Worm (Caenorhabditis elegans) whole organism, L4 larva: ENCODE measurements around the gene srx-93.

Experiments used
- dpl-1 ChIP-seq: fragments of 150-350 bp; optimal IDR thresholded peaks from 2 replicates; lab custom pipeline; 2014; ENCODE audit warnings: missing biosample characterization, missing genetic modification reagents, missing genetic modification characterization
- fkh-10 ChIP-seq: fragments of 150-350 bp; optimal IDR thresholded peaks from 2 replicates; lab custom pipeline; 2014; ENCODE audit warnings: missing biosample characterization, missing genetic modification reagents, missing genetic modification characterization
- fos-1 ChIP-seq: fragments of 150-350 bp; optimal IDR thresholded peaks from 2 replicates; lab custom pipeline; 2014; ENCODE audit warnings: missing biosample characterization, missing genetic modification characterization
- hlh-30 ChIP-seq: sonication (generic microtip); optimal IDR thresholded peaks from 2 replicates; lab custom pipeline; 2017; ENCODE audit warnings: antibody characterized with exemption, mild to moderate bottlenecking, missing genetic modification characterization, missing compliant biosample characterization; ENCODE audit not compliant: insufficient read depth
- lsy-2 ChIP-seq, 2 experiments: fragments of 150-350 bp in 1 of 2; sonication (generic microtip) in 1 of 2; optimal IDR thresholded peaks; 2 replicates each; lab custom pipeline; 2014 to 2017; ENCODE audit warnings: missing biosample characterization in 2 of 2, missing genetic modification characterization in 2 of 2
- mdt-29 ChIP-seq: fragments of 200-800 bp; sonication (Bioruptor generic); IDR thresholded peaks from 2 replicates; pipeline ENCODE4 v1.3.6; 2022; ENCODE audit warnings: missing genetic modification reagents, missing genetic modification characterization, missing compliant biosample characterization
- nhr-48 ChIP-seq: sonication (generic microtip); optimal IDR thresholded peaks from 2 replicates; lab custom pipeline; 2016; ENCODE audit warnings: mild to moderate bottlenecking, missing genetic modification characterization, missing compliant biosample characterization
- nhr-76 ChIP-seq: fragments of 150-350 bp; optimal IDR thresholded peaks from 2 replicates; lab custom pipeline; 2014; ENCODE audit warnings: missing biosample characterization, missing genetic modification characterization
- unc-39 ChIP-seq: sonication (generic microtip); optimal IDR thresholded peaks from 2 replicates; lab custom pipeline; 2017; ENCODE audit warnings: missing biosample characterization, missing genetic modification characterization
- unc-62 ChIP-seq, 3 experiments: fragments of 150-350 bp in 1 of 3; sonication (generic microtip); optimal IDR thresholded peaks in 2 of 3; peaks in 1 of 3; 1 replicate in 1 of 3; 2 replicates in 2 of 3; lab custom pipeline; 2014 to 2017; ENCODE audit warnings: missing biosample characterization in 3 of 3, missing genetic modification characterization in 3 of 3, missing genetic modification reagents in 3 of 3, missing genotype in 1 of 3
- zip-11 ChIP-seq: fragments of 200-800 bp; sonication (Bioruptor generic); IDR thresholded peaks from 2 replicates; pipeline ENCODE4 v1.3.6; 2022; ENCODE audit warnings: missing genetic modification characterization, missing compliant biosample characterization

DNA sequence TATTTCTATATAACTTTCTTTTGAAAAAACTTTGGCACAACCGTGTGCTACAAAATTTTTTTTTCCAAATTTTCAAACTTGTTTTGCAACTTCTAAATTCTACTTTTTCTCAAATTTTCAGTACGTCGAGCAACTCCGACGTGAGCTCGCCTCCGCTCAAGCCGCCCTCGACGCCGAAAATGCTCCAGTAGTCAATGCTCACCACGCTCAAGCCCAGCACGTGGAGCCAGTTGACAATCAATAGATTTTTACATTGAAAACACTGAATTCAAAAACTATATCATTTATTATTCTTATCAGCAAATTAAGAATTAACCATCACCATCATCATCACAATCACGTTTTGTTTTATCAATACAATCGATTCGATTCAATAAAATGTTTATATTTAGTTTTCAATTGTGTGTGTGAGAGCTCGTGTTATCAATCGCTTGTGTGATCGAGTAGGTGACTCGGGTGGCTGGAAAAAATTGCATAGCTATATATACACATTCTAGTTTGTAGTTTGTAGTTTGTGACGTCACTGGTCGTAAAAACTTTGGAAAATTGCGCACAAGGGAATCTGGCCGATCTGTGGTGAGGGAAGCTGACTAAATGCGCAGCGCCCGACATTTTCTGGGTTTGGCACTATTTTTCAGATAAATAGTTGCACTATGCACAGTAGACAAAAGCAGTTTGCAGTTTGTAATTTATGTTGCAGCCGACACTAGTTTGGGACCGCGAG, 13.9 kb upstream of the srx-93 start:
- TF ChIP-seq hlh-30 (peak; percentile 83), mdt-29 (GFP tag; lab: Robert Waterston, UW) (no peak), nhr-48 (peak; percentile 79), unc-62 (GFP tag; optimal IDR thresholded peaks at IDR 0.05 in 1 of 2; lab: Kevin White, UChicago) (peak in 1 of 2 experiments; percentile 89), unc-62 (tag; optimal IDR thresholded peaks at IDR 0.05; lab: Kevin White, UChicago) (no peak), fos-1 (tag; lab: Kevin White, UChicago) (no peak), nhr-76 (no peak), dpl-1 (no peak), zip-11 (no peak), lsy-2 (tag; optimal IDR thresholded peaks at IDR 0.05; lab: Kevin White, UChicago) (peak in 1 of 2 experiments; percentile 39), fkh-10 (no peak), unc-39 (tag; lab: Kevin White, UChicago) (no peak)
